Fruit fly (Drosophila melanogaster) Kc167 (cell line): ENCODE data around the gene Oatp33Eb.

Experiments
- Myc ChIP-seq: fragments of >200 bp; optimal IDR thresholded peaks from 2 replicates; lab custom pipeline; 2017; ENCODE audit warnings: missing external identifiers
- h ChIP-seq: fragments of >200 bp; optimal IDR thresholded peaks from 3 replicates; lab custom pipeline; 2018; ENCODE audit warnings: missing external identifiers
- insv ChIP-seq: fragments of >200 bp; optimal IDR thresholded peaks from 3 replicates; lab custom pipeline; 2018; ENCODE audit warnings: missing external identifiers
- psq ChIP-seq: fragments of >200 bp; optimal IDR thresholded peaks from 2 replicates; lab custom pipeline; 2017; ENCODE audit warnings: missing external identifiers
- ttk ChIP-seq: sonication (Bioruptor generic); optimal IDR thresholded peaks from 2 replicates; lab custom pipeline; 2017; ENCODE audit warnings: missing external identifiers

DNA sequence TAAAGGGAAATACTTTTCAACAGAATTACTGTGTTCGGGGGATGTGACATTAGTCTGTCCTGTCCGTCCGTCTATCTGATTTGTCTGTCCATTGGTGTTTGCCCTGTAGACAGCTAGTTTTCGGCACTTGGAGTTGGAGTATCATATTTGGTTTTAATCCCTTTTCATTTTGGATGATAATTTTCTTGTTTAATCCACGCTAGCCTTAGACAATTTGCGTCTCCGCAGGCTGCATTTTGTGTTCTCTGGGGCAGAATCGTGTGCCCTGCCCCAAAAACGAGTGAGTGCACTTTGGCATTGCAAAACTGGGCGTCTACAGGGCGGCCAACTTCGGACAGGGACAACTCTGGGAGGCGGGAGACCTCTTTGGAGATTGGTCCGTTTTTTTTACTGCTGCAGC lies 7.5 kb downstream of the Oatp33Eb start:
- no peak for TF ChIP-seq Myc
- TF ChIP-seq psq (lab: Kevin White, UChicago) = no peak
- no peak for TF ChIP-seq h (lab: Kevin White, UChicago)
- TF ChIP-seq ttk (lab: Kevin White, UChicago) = no peak
- TF ChIP-seq insv (lab: Kevin White, UChicago) = no peak
